Fruit fly (Drosophila melanogaster) whole organism, embryonic: ENCODE data around the gene Rsph3.

ENCODE experiments used
- ATbp ChIP-seq: fragments of 200-800 bp; sonication (Bioruptor generic); optimal IDR thresholded peaks from 2 replicates; lab custom pipeline; 2017; ENCODE audit warnings: missing biosample characterization, mild to moderate bottlenecking, missing genetic modification characterization, missing genetic modification reagents
- Asciz ChIP-seq: fragments of 200-800 bp; sonication (Bioruptor generic); optimal IDR thresholded peaks from 2 replicates; lab custom pipeline; 2017; ENCODE audit warnings: missing biosample characterization, mild to moderate bottlenecking, missing genetic modification characterization, missing genetic modification reagents
- Atf6 ChIP-seq: fragments of 200-800 bp; sonication (Bioruptor generic); IDR thresholded peaks from 2 replicates; pipeline ENCODE4 v1.3.6; 2022; ENCODE audit warnings: missing biosample characterization, missing genetic modification characterization
- Blimp-1 ChIP-seq: fragments of 200-800 bp; sonication (Bioruptor generic); optimal IDR thresholded peaks from 3 replicates; lab custom pipeline; 2018; ENCODE audit warnings: missing biosample characterization, missing genetic modification characterization, mild to moderate bottlenecking, moderate library complexity, missing genetic modification reagents
- CG10267 ChIP-seq: fragments of 200-800 bp; sonication (Bioruptor generic); optimal IDR thresholded peaks from 2 replicates; lab custom pipeline; 2018; ENCODE audit warnings: missing biosample characterization, mild to moderate bottlenecking, missing genetic modification characterization, moderate library complexity
- CG14710 ChIP-seq: fragments of 200-800 bp; sonication (Bioruptor generic); optimal IDR thresholded peaks from 3 replicates; lab custom pipeline; 2019; ENCODE audit warnings: missing biosample characterization, mild to moderate bottlenecking, missing genetic modification characterization, moderate library complexity
- CG15601 ChIP-seq: fragments of 200-800 bp; sonication (Bioruptor generic); optimal IDR thresholded peaks from 3 replicates; lab custom pipeline; 2019; ENCODE audit warnings: missing biosample characterization, mild to moderate bottlenecking, missing genetic modification characterization, moderate library complexity
- CG1602 ChIP-seq: fragments of 200-800 bp; sonication (Bioruptor generic); optimal IDR thresholded peaks from 3 replicates; lab custom pipeline; 2016; ENCODE audit warnings: missing biosample characterization, missing genetic modification characterization
- CG17359 ChIP-seq: fragments of 200-800 bp; sonication (Bioruptor generic); optimal IDR thresholded peaks from 3 replicates; lab custom pipeline; 2018; ENCODE audit warnings: missing biosample characterization, mild to moderate bottlenecking, missing genetic modification characterization, moderate library complexity
- CG17829 ChIP-seq: fragments of 200-800 bp; optimal IDR thresholded peaks from 2 replicates; lab custom pipeline; 2019; ENCODE audit warnings: missing biosample characterization, mild to moderate bottlenecking, missing genetic modification characterization, moderate library complexity
- CG30431 ChIP-seq: fragments of 200-800 bp; sonication (Bioruptor generic); optimal IDR thresholded peaks from 2 replicates; lab custom pipeline; 2017; ENCODE audit warnings: missing biosample characterization, missing genetic modification characterization
- CG31441 ChIP-seq: fragments of 200-800 bp; sonication (Bioruptor generic); IDR thresholded peaks from 2 replicates; pipeline ENCODE4 v1.3.6; 2022; ENCODE audit warnings: missing biosample characterization, missing genetic modification characterization
- CG4360 ChIP-seq: fragments of 200-800 bp; sonication (Bioruptor generic); IDR thresholded peaks from 2 replicates; pipeline ENCODE4 v1.3.6; 2022; ENCODE audit warnings: missing biosample characterization, missing genetic modification characterization
- CG6175 ChIP-seq: fragments of 200-800 bp; sonication (Bioruptor generic); IDR thresholded peaks from 3 replicates; pipeline ENCODE4 v1.3.6; 2022; ENCODE audit warnings: missing biosample characterization, missing genetic modification characterization
- CG7839 ChIP-seq: fragments of 200-800 bp; sonication (Bioruptor generic); optimal IDR thresholded peaks from 3 replicates; lab custom pipeline; 2018; ENCODE audit warnings: missing biosample characterization, mild to moderate bottlenecking, missing genetic modification characterization, moderate library complexity
- CG8388 ChIP-seq: fragments of 200-800 bp; sonication (Bioruptor generic); optimal IDR thresholded peaks from 2 replicates; lab custom pipeline; 2019; ENCODE audit warnings: missing biosample characterization, mild to moderate bottlenecking, missing genetic modification characterization, moderate library complexity
- CG8924 ChIP-seq: fragments of 200-800 bp; optimal IDR thresholded peaks from 3 replicates; lab custom pipeline; 2019; ENCODE audit warnings: missing biosample characterization, mild to moderate bottlenecking, missing genetic modification characterization, moderate library complexity
- CHES-1-like ChIP-seq: fragments of 200-800 bp; sonication (Bioruptor generic); optimal IDR thresholded peaks from 2 replicates; lab custom pipeline; 2016; ENCODE audit warnings: missing biosample characterization, missing genetic modification characterization
- Deaf1 ChIP-seq: fragments of 200-800 bp; optimal IDR thresholded peaks from 3 replicates; lab custom pipeline; 2019; ENCODE audit warnings: missing biosample characterization, mild to moderate bottlenecking, missing genetic modification characterization, moderate library complexity
- Ets65A ChIP-seq: fragments of 200-800 bp; sonication (Bioruptor generic); peaks from one replicate; lab custom pipeline; 2016; ENCODE audit warnings: missing biosample characterization, missing genetic modification characterization
- Fer3 ChIP-seq: fragments of 200-800 bp; sonication (Bioruptor generic); optimal IDR thresholded peaks from 2 replicates; lab custom pipeline; 2018; ENCODE audit warnings: missing biosample characterization, mild to moderate bottlenecking, missing genetic modification characterization, moderate library complexity
- HLH3B ChIP-seq: fragments of 200-800 bp; sonication (Bioruptor generic); IDR thresholded peaks from 2 replicates; pipeline ENCODE4 v1.3.6; 2022; ENCODE audit warnings: missing biosample characterization, missing genetic modification characterization
- Oli ChIP-seq: fragments of 200-800 bp; sonication (Bioruptor generic); optimal IDR thresholded peaks from 2 replicates; lab custom pipeline; 2018; ENCODE audit warnings: missing biosample characterization, mild to moderate bottlenecking, missing genetic modification characterization, moderate library complexity
- Sox102F ChIP-seq: fragments of 200-800 bp; sonication (Bioruptor generic); optimal IDR thresholded peaks from 2 replicates; lab custom pipeline; 2018; ENCODE audit warnings: missing biosample characterization, mild to moderate bottlenecking, missing genetic modification characterization, moderate library complexity
- Vsx1 ChIP-seq: fragments of 200-800 bp; sonication (Bioruptor generic); optimal IDR thresholded peaks from 2 replicates; lab custom pipeline; 2017; ENCODE audit warnings: missing biosample characterization, mild to moderate bottlenecking, missing genetic modification characterization, missing genetic modification reagents
- abd-A ChIP-seq: fragments of 200-800 bp; sonication (Bioruptor generic); optimal IDR thresholded peaks from 3 replicates; lab custom pipeline; 2019; ENCODE audit warnings: missing biosample characterization, mild to moderate bottlenecking, missing genetic modification characterization, moderate library complexity
- cwo ChIP-seq: fragments of 200-800 bp; sonication (Bioruptor generic); optimal IDR thresholded peaks from 3 replicates; lab custom pipeline; 2017; ENCODE audit warnings: missing biosample characterization, missing genetic modification characterization, mild to moderate bottlenecking, moderate library complexity, missing genetic modification reagents
- fd96Cb ChIP-seq: fragments of 200-800 bp; sonication (Bioruptor generic); optimal IDR thresholded peaks from 2 replicates; lab custom pipeline; 2018; ENCODE audit warnings: missing biosample characterization, mild to moderate bottlenecking, missing genetic modification characterization, moderate library complexity
- gem ChIP-seq: fragments of 200-800 bp; sonication (Bioruptor generic); optimal IDR thresholded peaks from 2 replicates; lab custom pipeline; 2019; ENCODE audit warnings: missing biosample characterization, mild to moderate bottlenecking, missing genetic modification characterization, moderate library complexity
- hth ChIP-seq: fragments of >200 bp; optimal IDR thresholded peaks from 2 replicates; lab custom pipeline; 2017; ENCODE audit warnings: inconsistent platforms
- nau ChIP-seq: fragments of 200-800 bp; sonication (Bioruptor generic); optimal IDR thresholded peaks from 3 replicates; lab custom pipeline; 2017; ENCODE audit warnings: missing biosample characterization, mild to moderate bottlenecking, missing genetic modification characterization, missing genetic modification reagents
- oc ChIP-seq: fragments of 200-800 bp; sonication (Bioruptor generic); optimal IDR thresholded peaks from 2 replicates; lab custom pipeline; 2018; ENCODE audit warnings: missing biosample characterization, mild to moderate bottlenecking, missing genetic modification characterization, moderate library complexity
- phol ChIP-seq: fragments of 200-800 bp; sonication (Bioruptor generic); optimal IDR thresholded peaks from 3 replicates; lab custom pipeline; 2018; ENCODE audit warnings: missing biosample characterization, mild to moderate bottlenecking, missing genetic modification characterization, moderate library complexity
- pros ChIP-seq: fragments of 200-800 bp; sonication (Bioruptor generic); optimal IDR thresholded peaks from 3 replicates; lab custom pipeline; 2019; ENCODE audit warnings: missing biosample characterization, mild to moderate bottlenecking, missing genetic modification characterization, moderate library complexity
- sd ChIP-seq: fragments of 200-800 bp; sonication (Bioruptor generic); optimal IDR thresholded peaks from 3 replicates; lab custom pipeline; 2018; ENCODE audit warnings: missing biosample characterization, mild to moderate bottlenecking, missing genetic modification characterization, moderate library complexity
- sisA ChIP-seq: fragments of 200-800 bp; sonication (Bioruptor generic); IDR thresholded peaks from 2 replicates; pipeline ENCODE4 v1.3.6; 2022; ENCODE audit warnings: missing biosample characterization, missing genetic modification characterization
- stc ChIP-seq: fragments of 200-800 bp; sonication (Bioruptor generic); IDR thresholded peaks from 2 replicates; pipeline ENCODE4 v1.3.6; 2022; ENCODE audit warnings: missing biosample characterization, missing genetic modification characterization
- unpg ChIP-seq: fragments of 200-800 bp; sonication (Bioruptor generic); optimal IDR thresholded peaks from 3 replicates; lab custom pipeline; 2018; ENCODE audit warnings: missing biosample characterization, mild to moderate bottlenecking, missing genetic modification characterization, moderate library complexity

The Rsph3 gene

dm6 chr3L:6806981-6807955, 44.2 kb upstream of the Rsph3 start (continued):
- TF ChIP-seq HLH3B (peak; percentile 63), CG30431 (GFP tag; lab: Kevin White, UChicago) (no peak), CHES-1-like (GFP tag; lab: Kevin White, UChicago) (no peak), CG17359 (tag; lab: Kevin White, UChicago) (peak; percentile 69), hth (lab: Kevin White, UChicago) (no peak), Asciz (GFP tag; lab: Kevin White, UChicago) (peak; percentile 60), CG4360 (GFP tag; lab: Robert Waterston, UW) (no peak), pros (GFP tag; lab: Kevin White, UChicago) (peak; percentile 60), gem (peak; percentile 69), CG6175 (GFP tag; lab: Robert Waterston, UW) (0 out of 3 replicates have a peak, but pooled peaks have one; percentile 32), CG10267 (peak; percentile 46), phol (peak; percentile 85), nau (GFP tag; lab: Kevin White, UChicago) (peak; percentile 25), stc (GFP tag; lab: Robert Waterston, UW) (0 out of 2 replicates have a peak, but pooled peaks have one; percentile 24), CG7839 (tag; lab: Kevin White, UChicago) (peak; percentile 76), CG31441 (GFP tag; lab: Robert Waterston, UW) (peak; percentile 57), CG1602 (no peak), Atf6 (GFP tag; lab: Robert Waterston, UW) (0 out of 2 replicates have a peak, but pooled peaks have one; percentile 24), oc (tag; lab: Kevin White, UChicago) (peak; percentile 53), cwo (peak; percentile 1), Ets65A (GFP tag; lab: Kevin White, UChicago) (peak; percentile 22), ATbp (GFP tag; lab: Kevin White, UChicago) (peak; percentile 37), Blimp-1 (GFP tag; lab: Kevin White, UChicago) (peak; percentile 66), Oli (tag; lab: Kevin White, UChicago) (peak; percentile 47), fd96Cb (tag; lab: Kevin White, UChicago) (peak; percentile 82), sisA (GFP tag; lab: Robert Waterston, UW) (peak; percentile 43; the same call in 1 of the 2 replicates), Sox102F (GFP tag; lab: Kevin White, UChicago) (peak; percentile 60), unpg (peak; percentile 16), CG8388 (GFP tag; lab: Kevin White, UChicago) (peak; percentile 33), CG17829 (tag; lab: Kevin White, UChicago) (peak; percentile 46), Deaf1 (tag; lab: Kevin White, UChicago) (peak; percentile 1), Fer3 (tag; lab: Kevin White, UChicago) (peak; percentile 20), CG8924 (tag; lab: Kevin White, UChicago) (peak; percentile 48), CG14710 (tag; lab: Kevin White, UChicago) (peak; percentile 53)

- TF ChIP-seq sd (tag; lab: Kevin White, UChicago) = peak; percentile 66
- TF ChIP-seq Vsx1 = peak; percentile 55
- TF ChIP-seq CG15601 = no peak
- peak; percentile 79 for TF ChIP-seq abd-A (tag; lab: Kevin White, UChicago)
Observed at dm6 chr3L:6804093-6804492, 41.0 kb upstream of the Rsph3 start.
